Worm (Caenorhabditis elegans): ENCODE results near the gene fbxa-183.
A peak's percentile ranks its signal among the peaks of the same experiment; 100 is the strongest.
"Not testable (repeated sequence)": the region's sequence is repeated elsewhere in the genome, so short reads cannot be mapped to it uniquely, and the experiment has no call there.

fbxa-183 gene

DNA sequence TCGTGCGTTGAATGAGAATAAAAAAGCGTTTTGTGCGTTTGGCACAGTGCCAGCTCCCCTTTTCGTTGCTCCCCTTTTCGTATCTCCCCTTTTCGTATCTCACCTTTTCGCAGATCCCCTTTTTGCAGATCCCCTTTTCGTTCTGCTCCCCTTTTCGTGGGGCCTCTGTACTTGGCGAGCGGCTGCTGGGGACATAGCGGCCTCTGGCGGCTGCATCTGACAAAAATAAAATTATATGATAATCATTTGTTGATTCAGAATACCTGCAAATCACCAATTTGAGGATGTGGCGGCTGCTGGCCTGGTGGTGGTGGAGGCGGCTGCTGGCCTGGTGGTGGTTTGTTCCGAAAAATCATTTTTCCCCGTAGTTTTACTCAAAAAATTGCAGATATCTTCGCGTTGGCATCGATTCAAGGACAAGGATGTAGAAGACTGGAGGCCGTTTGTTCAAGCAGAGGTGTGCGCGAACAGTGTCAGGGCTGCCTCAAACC is 27.3 kb downstream of the fbxa-183 start, which contains the start of gene K09H11.11:
Gene K09H11.11 (minus strand): TSS at position 51 of the 491 bp plus-strand sequence.
- TF ChIP-seq sptf-1 (tag; optimal IDR thresholded peaks at IDR 0.05); unc-39 (tag; optimal IDR thresholded peaks at IDR 0.05); ceh-83 (GFP tag; optimal IDR thresholded peaks at IDR 0.05): not testable (repeated sequence)

DNA sequence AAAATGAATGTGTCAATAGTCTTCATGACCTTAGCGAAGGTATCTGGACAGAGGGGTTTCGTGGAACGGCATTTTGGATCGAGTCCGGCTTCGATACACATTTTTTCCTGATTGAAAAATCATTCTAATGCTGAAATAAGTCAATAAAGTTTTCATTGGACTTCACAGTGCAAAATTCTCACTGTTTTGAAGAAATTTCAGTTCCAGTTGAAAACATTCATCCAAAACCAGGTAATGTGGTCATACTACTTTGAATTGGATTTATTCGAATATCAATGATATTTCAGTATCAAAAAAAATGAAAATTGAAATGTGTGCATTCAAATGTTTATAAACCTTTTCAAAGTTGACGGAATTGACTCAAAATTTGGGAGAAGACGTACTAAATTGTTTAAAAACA is 29.2 kb downstream of the fbxa-183 start, which contains the start of gene pgph-1:
Gene pgph-1 (minus strand): TSS at position 101 of the 400 bp plus-strand sequence.
- no peak for TF ChIP-seq unc-62 (GFP tag; optimal IDR thresholded peaks at IDR 0.05)
- TF ChIP-seq nhr-2 (tag; optimal IDR thresholded peaks at IDR 0.05), result no peak
- TF ChIP-seq mep-1 (tag; optimal IDR thresholded peaks at IDR 0.05), result no peak

DNA sequence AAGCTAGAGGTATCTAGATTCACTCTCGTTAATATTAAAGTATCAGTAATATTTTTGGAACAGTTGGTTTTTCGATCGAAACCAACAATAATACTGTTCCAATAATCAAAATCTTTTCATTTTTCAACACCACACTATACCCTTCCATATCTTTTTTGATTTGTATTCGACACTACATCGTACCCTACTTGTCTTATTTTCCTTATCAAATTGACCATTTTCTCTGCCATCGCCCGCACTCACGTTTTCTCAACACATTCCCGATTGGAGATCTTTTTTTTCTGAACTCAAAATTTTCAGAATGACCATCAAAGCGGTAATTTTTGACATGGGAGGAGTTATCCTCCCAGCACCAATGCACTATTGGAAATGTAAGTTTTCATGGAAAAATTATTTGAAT is 35.1 kb downstream of the fbxa-183 start, which contains the start of gene acds-10:
Gene acds-10 (plus strand): TSS at position 301 of the 400 bp plus-strand sequence.
- TF ChIP-seq zip-8 (tag; optimal IDR thresholded peaks at IDR 0.05), result no peak
- no peak for TF ChIP-seq nhr-237 (tag; optimal IDR thresholded peaks at IDR 0.05)
- no peak for TF ChIP-seq hlh-1 (tag; optimal IDR thresholded peaks at IDR 0.05)
- no peak for TF ChIP-seq unc-39 (tag; optimal IDR thresholded peaks at IDR 0.05)
- TF ChIP-seq tbx-8 (GFP tag; optimal IDR thresholded peaks at IDR 0.05), result no peak
- no peak for TF ChIP-seq ces-1 (GFP tag; optimal IDR thresholded peaks at IDR 0.05)
- TF ChIP-seq snpc-4 (tag; optimal IDR thresholded peaks at IDR 0.05), result no peak
- TF ChIP-seq sem-2 (GFP tag; optimal IDR thresholded peaks at IDR 0.05), result no peak
- TF ChIP-seq elt-3 (tag; optimal IDR thresholded peaks at IDR 0.05), result no peak

DNA sequence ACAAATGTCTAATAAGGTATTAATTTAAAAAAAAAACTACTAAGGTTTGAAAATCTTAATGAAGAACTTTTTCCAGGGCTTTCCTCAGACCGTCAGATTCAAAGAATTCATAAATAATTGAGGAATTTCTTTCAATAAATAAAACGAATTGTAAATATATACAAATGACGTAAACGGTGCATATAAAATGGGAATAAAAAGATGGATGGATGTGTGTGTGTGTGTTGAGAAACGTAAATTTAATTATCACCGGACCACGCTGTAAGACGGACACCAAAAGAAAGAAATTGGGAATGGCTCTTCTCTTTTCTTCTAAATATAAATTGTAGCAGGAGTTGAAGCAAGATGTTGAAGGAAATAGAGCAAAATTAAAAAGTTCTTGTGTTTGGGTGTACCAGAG is 36.4 kb downstream of the fbxa-183 start:
- no peak for TF ChIP-seq elt-3 (tag; optimal IDR thresholded peaks at IDR 0.05)
- peak; percentile 60 for TF ChIP-seq ces-1 (GFP tag; optimal IDR thresholded peaks at IDR 0.05)

DNA sequence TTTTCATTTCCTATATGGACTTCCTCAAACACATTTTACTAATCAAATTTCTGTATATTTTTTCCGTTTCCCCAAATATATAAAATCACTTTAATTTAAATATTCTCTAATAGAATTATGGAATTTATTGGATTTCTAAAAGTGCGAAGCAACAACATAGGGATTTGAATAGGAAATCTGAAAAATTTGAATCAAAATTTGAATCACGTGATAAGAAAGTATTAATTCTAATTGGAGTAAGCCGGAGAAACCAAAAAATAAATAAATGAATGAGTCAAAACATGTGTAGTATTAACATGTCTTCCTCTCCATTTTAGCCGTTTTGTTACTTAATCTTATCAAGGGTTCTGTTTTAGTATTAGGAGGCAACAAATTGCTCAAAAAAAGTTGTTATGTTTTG is 41.4 kb downstream of the fbxa-183 start:
- TF ChIP-seq lin-32 (GFP tag; optimal IDR thresholded peaks at IDR 0.05) (no peak), bed-3 (GFP tag; optimal IDR thresholded peaks at IDR 0.05) (no peak), tbx-8 (GFP tag; optimal IDR thresholded peaks at IDR 0.05) (no peak), ceh-43 (GFP tag; optimal IDR thresholded peaks at IDR 0.05) (no peak), pha-4 (tag; optimal IDR thresholded peaks at IDR 0.05) (no peak), nhr-237 (tag; optimal IDR thresholded peaks at IDR 0.05) (no peak), M03D4.4 (tag; optimal IDR thresholded peaks at IDR 0.05) (no peak), sem-2 (GFP tag; optimal IDR thresholded peaks at IDR 0.05) (no peak)

DNA sequence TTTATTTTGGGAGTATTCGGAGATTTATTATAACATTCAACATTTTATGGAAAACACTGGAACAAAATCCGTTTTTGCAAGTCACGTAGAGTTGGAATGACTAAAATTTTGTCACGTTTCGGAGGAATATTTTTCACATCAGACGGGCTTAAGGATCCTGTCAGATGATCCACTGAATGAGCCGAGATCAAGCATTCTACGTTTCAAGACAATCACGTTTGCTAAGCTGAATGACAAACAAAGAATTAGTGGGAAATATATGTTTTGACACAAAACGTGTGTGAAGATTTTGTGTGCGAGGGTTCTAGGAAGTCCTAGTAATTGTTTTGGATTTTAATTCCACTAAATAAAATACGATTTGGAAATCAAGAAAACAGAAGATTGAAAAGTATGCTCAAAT is 43.1 kb downstream of the fbxa-183 start:
- no peak for TF ChIP-seq elt-3 (tag; optimal IDR thresholded peaks at IDR 0.05)
- no peak for TF ChIP-seq ham-2 (GFP tag; optimal IDR thresholded peaks at IDR 0.05)
- no peak for TF ChIP-seq nhr-2 (tag; optimal IDR thresholded peaks at IDR 0.05)
- TF ChIP-seq snpc-4 (tag; optimal IDR thresholded peaks at IDR 0.05), result no peak
- no peak for TF ChIP-seq hlh-1 (tag; optimal IDR thresholded peaks at IDR 0.05)
- TF ChIP-seq bed-3 (GFP tag; optimal IDR thresholded peaks at IDR 0.05), result no peak
- TF ChIP-seq mls-2 (tag; optimal IDR thresholded peaks at IDR 0.05), result no peak
- TF ChIP-seq unc-39 (tag; optimal IDR thresholded peaks at IDR 0.05), result no peak
- TF ChIP-seq zip-8 (tag; optimal IDR thresholded peaks at IDR 0.05), result no peak
- TF ChIP-seq sem-2 (GFP tag; optimal IDR thresholded peaks at IDR 0.05), result no peak

DNA sequence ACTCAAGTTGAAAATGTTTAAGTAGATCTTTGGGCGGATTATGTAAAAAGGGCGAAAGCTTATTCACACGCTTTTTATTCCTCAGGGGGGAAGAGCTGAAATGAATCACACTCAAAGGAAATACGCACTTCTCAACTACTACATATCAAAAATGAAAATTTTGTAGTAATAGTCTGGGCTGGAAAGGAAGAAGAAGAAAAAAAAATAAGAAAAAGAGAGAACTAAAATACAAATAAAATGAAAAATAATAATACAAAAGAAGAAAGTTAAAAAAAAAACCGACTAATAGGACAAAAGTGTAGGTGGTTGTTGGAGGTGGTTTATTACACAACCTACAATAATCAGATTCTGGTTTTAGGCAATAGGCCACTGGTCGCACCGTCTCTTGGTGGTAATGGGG is 46.5 kb downstream of the fbxa-183 start, which contains the start of gene K09H11.6:
Gene K09H11.6 (minus strand): TSS at position 101 of the 400 bp plus-strand sequence.
- TF ChIP-seq blmp-1 (tag; optimal IDR thresholded peaks at IDR 0.05) (no peak), nhr-76 (tag; optimal IDR thresholded peaks at IDR 0.05) (no peak), nhr-28 (tag; optimal IDR thresholded peaks at IDR 0.05) (no peak), ztf-11 (tag; optimal IDR thresholded peaks at IDR 0.05) (no peak), flh-1 (GFP tag; optimal IDR thresholded peaks at IDR 0.05) (no peak), zip-8 (tag; optimal IDR thresholded peaks at IDR 0.05) (no peak), unc-39 (tag; optimal IDR thresholded peaks at IDR 0.05) (no peak), lin-32 (GFP tag; optimal IDR thresholded peaks at IDR 0.05) (no peak), mab-5 (tag; optimal IDR thresholded peaks at IDR 0.05) (no peak), sem-2 (GFP tag; optimal IDR thresholded peaks at IDR 0.05) (no peak), elt-1 (tag; optimal IDR thresholded peaks at IDR 0.05; ENCODE audit: borderline replicate concordance, insufficient read depth) (no peak), drap-1 (GFP tag; optimal IDR thresholded peaks at IDR 0.05) (no peak), ceh-43 (GFP tag; optimal IDR thresholded peaks at IDR 0.05) (no peak), mls-2 (tag; optimal IDR thresholded peaks at IDR 0.05) (no peak), pha-4 (tag; optimal IDR thresholded peaks at IDR 0.05) (no peak), unc-62 (GFP tag; optimal IDR thresholded peaks at IDR 0.05) (no peak), unc-120 (tag; optimal IDR thresholded peaks at IDR 0.05; ENCODE audit: poor library complexity, severe bottlenecking) (no peak)
